Fruit fly (Drosophila melanogaster): ENCODE measurements around the gene CG18476.

- TF ChIP-seq sima (GFP tag; optimal IDR thresholded peaks at IDR 0.05) (no peak), lmd (GFP tag; IDR thresholded peaks at IDR 0.05) (no peak), fru (optimal IDR thresholded peaks at IDR 0.05) (no peak), Dp (GFP tag; optimal IDR thresholded peaks at IDR 0.05) (no peak), CG15011 (GFP tag; optimal IDR thresholded peaks at IDR 0.05) (no peak), tin (GFP tag; optimal IDR thresholded peaks at IDR 0.05) (no peak), cg (GFP tag; optimal IDR thresholded peaks at IDR 0.05) (no peak), CG10565 (GFP tag; optimal IDR thresholded peaks at IDR 0.05) (no peak), vfl (GFP tag; optimal IDR thresholded peaks at IDR 0.05) (no peak), CG3407 (GFP tag; optimal IDR thresholded peaks at IDR 0.05) (no peak), CG12744 (GFP tag; optimal IDR thresholded peaks at IDR 0.05) (no peak), lola (GFP tag; optimal IDR thresholded peaks at IDR 0.05) (no peak), kay (GFP tag; optimal IDR thresholded peaks at IDR 0.05) (no peak), jumu (GFP tag; optimal IDR thresholded peaks at IDR 0.05) (no peak)
These were observed 5.8 kb upstream of the CG18476 start for dm6 chr3R:11683675-11684074.
